Worm (Caenorhabditis elegans): Measurements from ENCODE around the gene srbc-42.

DNA sequence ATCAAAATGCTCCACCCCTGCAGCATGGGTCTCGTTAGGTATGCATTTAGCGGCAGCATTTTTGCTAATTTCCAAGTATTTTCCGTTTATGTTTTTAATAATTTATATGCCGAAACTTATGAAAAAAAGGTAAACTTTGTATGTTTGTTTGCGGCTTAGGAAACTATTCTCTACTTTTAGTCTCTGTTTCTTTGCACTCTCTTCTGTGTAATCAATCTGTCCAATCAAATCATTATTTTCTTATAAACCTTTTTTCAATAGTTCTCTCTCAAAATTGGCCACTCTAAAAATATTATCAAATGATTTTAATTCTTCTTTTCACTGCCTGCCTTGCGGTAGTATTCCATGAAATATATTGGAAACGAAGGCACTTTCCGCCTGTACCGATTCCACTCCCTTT, 47.0 kb upstream of the srbc-42 start:
- TF ChIP-seq klf-2 (GFP tag; conservative IDR thresholded peaks at IDR 0.05) (no peak), tab-1 (GFP tag; IDR thresholded peaks at IDR 0.05) (no peak), ztf-29 (GFP tag; IDR thresholded peaks at IDR 0.05) (no peak), flt-1 (GFP tag; IDR thresholded peaks at IDR 0.05) (no peak), med-1 (GFP tag; optimal IDR thresholded peaks at IDR 0.05; ENCODE audit: insufficient read depth) (no peak), cog-1 (tag; optimal IDR thresholded peaks at IDR 0.05) (no peak), T22C8.4 (GFP tag; IDR thresholded peaks at IDR 0.05) (no peak), ztf-23 (GFP tag; IDR thresholded peaks at IDR 0.05) (no peak)
